Worm (Caenorhabditis elegans): ENCODE measurements around the gene F42A10.9.

DNA sequence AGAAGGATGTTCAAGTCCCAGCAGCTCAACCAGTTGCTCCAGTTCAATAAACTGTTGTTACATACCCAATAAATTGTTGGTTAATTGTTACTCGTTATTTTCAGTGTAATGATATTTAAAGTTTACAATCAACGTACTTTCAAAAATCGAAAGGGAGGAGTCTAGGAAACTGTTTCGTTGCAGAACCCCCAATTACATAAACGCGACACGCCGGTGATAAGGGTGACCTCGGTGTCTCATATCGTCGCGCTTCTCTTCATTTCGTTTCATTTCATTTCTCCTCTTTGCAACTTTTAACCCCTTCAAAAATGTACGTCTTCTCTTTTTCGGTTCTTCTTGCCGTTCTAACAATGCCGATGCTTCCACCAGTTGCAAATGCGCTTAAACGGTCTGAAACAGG lies 43.5 kb downstream of the F42A10.9 start, which contains the start of gene C23G10.2:
- TF ChIP-seq Y22D7AL.16 (tag; optimal IDR thresholded peaks at IDR 0.05) (no peak), rnt-1 (tag; optimal IDR thresholded peaks at IDR 0.05) (no peak), pha-4 (tag; optimal IDR thresholded peaks at IDR 0.05) (no peak), ceh-48 (tag; optimal IDR thresholded peaks at IDR 0.05) (no peak), lin-11 (tag; optimal IDR thresholded peaks at IDR 0.05) (no peak), sox-4 (tag; optimal IDR thresholded peaks at IDR 0.05) (no peak), tbx-2 (tag; optimal IDR thresholded peaks at IDR 0.05) (no peak), mec-3 (tag; optimal IDR thresholded peaks at IDR 0.05; ENCODE audit: borderline replicate concordance) (no peak), fkh-6 (tag; optimal IDR thresholded peaks at IDR 0.05) (no peak), ceh-9 (tag; optimal IDR thresholded peaks at IDR 0.05) (no peak)
